Fruit fly (Drosophila melanogaster) whole organism, adult: ENCODE results near the gene CG9759.

ENCODE experiments used
- CG14711 ChIP-seq: fragments of 200-800 bp; sonication (Bioruptor generic); optimal IDR thresholded peaks from 2 replicates; lab custom pipeline; 2018; ENCODE audit warnings: missing biosample characterization, mild to moderate bottlenecking, missing genetic modification characterization, moderate library complexity
- CG5204 ChIP-seq: fragments of 200-800 bp; sonication (Bioruptor generic); optimal IDR thresholded peaks from 2 replicates; lab custom pipeline; 2016; ENCODE audit warnings: missing biosample characterization, missing genetic modification characterization
- CG7101 ChIP-seq: fragments of 200-800 bp; sonication (Bioruptor generic); optimal IDR thresholded peaks from 2 replicates; lab custom pipeline; 2018; ENCODE audit warnings: missing biosample characterization, mild to moderate bottlenecking, missing genetic modification characterization, moderate library complexity
- Clk ChIP-seq: fragments of 200-800 bp; sonication (Bioruptor generic); optimal IDR thresholded peaks from 2 replicates; lab custom pipeline; 2017; ENCODE audit warnings: missing biosample characterization, missing genetic modification characterization
- cic ChIP-seq: fragments of 200-800 bp; sonication (Bioruptor generic); optimal IDR thresholded peaks from 2 replicates; lab custom pipeline; 2017; ENCODE audit warnings: missing biosample characterization, mild to moderate bottlenecking, missing genetic modification characterization, moderate library complexity
- kay ChIP-seq: fragments of 200-800 bp; sonication (Bioruptor generic); peaks from one replicate; lab custom pipeline; 2016; ENCODE audit warnings: missing biosample characterization, missing genetic modification characterization, borderline replicate concordance
- toe ChIP-seq: fragments of 200-800 bp; sonication (Bioruptor generic); optimal IDR thresholded peaks from 2 replicates; lab custom pipeline; 2016; ENCODE audit warnings: missing biosample characterization, missing genetic modification characterization

dm6 chr3R:13656294-13656693 is 47.2 kb upstream of the CG9759 start, which contains the start of gene Rbp4:
- TF ChIP-seq cic (no peak), CG5204 (GFP tag; lab: Kevin White, UChicago) (no peak), toe (GFP tag; lab: Kevin White, UChicago) (no peak), kay (GFP tag; lab: Kevin White, UChicago) (no peak), CG7101 (tag; lab: Kevin White, UChicago) (no peak), CG14711 (no peak), Clk (GFP tag; lab: Kevin White, UChicago) (no peak)
